Fruit fly (Drosophila melanogaster) whole organism: Measurements from ENCODE around the gene Blos2.

ENCODE experiments used
- Dll ChIP-seq: fragments of >200 bp; optimal IDR thresholded peaks from 2 replicates; lab custom pipeline; 2017
- EcR ChIP-seq, 2 experiments: fragments of >200 bp; optimal IDR thresholded peaks; 2 replicates each; lab custom pipeline; 2017; ENCODE audit warnings: missing biosample characterization in 2 of 2, missing genetic modification characterization in 2 of 2, missing genetic modification reagents in 2 of 2
- psq ChIP-seq: fragments of >200 bp; optimal IDR thresholded peaks from 2 replicates; lab custom pipeline; 2017

DNA sequence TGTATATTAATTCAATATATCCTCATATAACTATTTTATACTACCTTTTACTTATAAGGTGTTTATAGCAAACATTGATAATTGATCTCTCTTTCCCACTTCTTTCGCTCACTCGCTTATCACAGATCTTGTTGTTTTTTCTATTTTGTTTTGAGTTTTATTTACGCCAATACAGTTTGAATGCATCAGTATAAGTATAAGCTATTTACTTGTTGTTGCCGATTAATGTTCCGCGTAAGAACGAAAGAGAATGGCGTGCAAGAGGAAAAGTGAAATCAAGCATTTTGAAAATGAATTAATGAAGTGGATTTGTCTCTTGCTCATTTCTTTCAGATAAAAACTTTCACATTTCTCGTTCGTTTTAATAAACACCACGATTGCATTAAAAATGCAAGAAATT lies 22.2 kb downstream of the Blos2 start:
- TF ChIP-seq EcR (GFP tag; optimal IDR thresholded peaks at IDR 0.05; lab: Kevin White, UChicago) (no peak), psq (no peak), Dll (lab: Kevin White, UChicago) (no peak)
